Worm (Caenorhabditis elegans) whole organism, L1 larva: ENCODE results near the gene F13H10.5.

ENCODE experiments used
- aha-1 ChIP-seq: fragments of 150-350 bp; optimal IDR thresholded peaks from 2 replicates; lab custom pipeline; 2014; ENCODE audit warnings: missing biosample characterization, missing genetic modification characterization
- efl-3 ChIP-seq: fragments of 200-800 bp; sonication (Bioruptor generic); optimal IDR thresholded peaks from 2 replicates; lab custom pipeline; 2018; ENCODE audit warnings: mild to moderate bottlenecking, missing genetic modification characterization, missing compliant biosample characterization
- elt-2 ChIP-seq: sonication (generic microtip); optimal IDR thresholded peaks from 2 replicates; lab custom pipeline; 2016; ENCODE audit warnings: missing genetic modification characterization, mild to moderate bottlenecking, inconsistent platforms, missing compliant biosample characterization, missing genetic modification reagents
- lin-13 ChIP-seq: fragments of 150-350 bp; optimal IDR thresholded peaks from 2 replicates; lab custom pipeline; 2014; ENCODE audit warnings: missing biosample characterization, missing genetic modification reagents, missing genetic modification characterization
- lin-39 ChIP-seq: fragments of 150-350 bp; optimal IDR thresholded peaks from 2 replicates; lab custom pipeline; 2014; ENCODE audit warnings: missing biosample characterization, missing genetic modification reagents, missing genetic modification characterization
- lir-3 ChIP-seq: sonication (generic microtip); optimal IDR thresholded peaks from 2 replicates; lab custom pipeline; 2016; ENCODE audit warnings: mild to moderate bottlenecking, missing genetic modification characterization, moderate library complexity, missing compliant biosample characterization; ENCODE audit not compliant: poor library complexity
- mep-1 ChIP-seq: fragments of 150-350 bp; optimal IDR thresholded peaks from 2 replicates; lab custom pipeline; 2014; ENCODE audit warnings: missing biosample characterization, missing genetic modification characterization
- nhr-71 ChIP-seq: sonication (generic microtip); optimal IDR thresholded peaks from 2 replicates; lab custom pipeline; 2016; ENCODE audit warnings: mild to moderate bottlenecking, missing genetic modification characterization, moderate library complexity, missing compliant biosample characterization
- zag-1 ChIP-seq: fragments of 150-350 bp; optimal IDR thresholded peaks from 2 replicates; lab custom pipeline; 2014; ENCODE audit warnings: missing biosample characterization, missing genetic modification characterization
- ztf-4 ChIP-seq: fragments of 150-350 bp; optimal IDR thresholded peaks from 2 replicates; lab custom pipeline; 2014; ENCODE audit warnings: missing biosample characterization, missing genetic modification characterization

- TF ChIP-seq lin-39 (tag; lab: Kevin White, UChicago) (no peak), aha-1 (no peak), zag-1 (tag; lab: Kevin White, UChicago) (no peak), lin-13 (GFP tag; lab: Kevin White, UChicago) (no peak), nhr-71 (tag; lab: Kevin White, UChicago) (no peak), elt-2 (tag; lab: Kevin White, UChicago) (no peak), mep-1 (tag; lab: Kevin White, UChicago) (no peak), ztf-4 (tag; lab: Kevin White, UChicago) (no peak), efl-3 (GFP tag; lab: Kevin White, UChicago) (no peak), lir-3 (tag; lab: Kevin White, UChicago) (no peak)
Observed at ce11 chrIV:11006868-11007267, 16.1 kb downstream of the F13H10.5 start.
